Fruit fly (Drosophila melanogaster) whole organism, pupa: ENCODE results near the gene AdipoR.
A peak's percentile ranks its signal among the peaks of the same experiment; 100 is the strongest.

ENCODE experiments used
- CG10348 ChIP-seq: fragments of 200-800 bp; sonication (Bioruptor generic); IDR thresholded peaks from 2 replicates; pipeline ENCODE4 v1.3.6; 2022; ENCODE audit warnings: missing biosample characterization, missing genetic modification characterization
- CG12605 ChIP-seq: fragments of 200-800 bp; sonication (Bioruptor generic); IDR thresholded peaks from 2 replicates; pipeline ENCODE4 v1.3.6; 2022; ENCODE audit warnings: missing biosample characterization, missing genetic modification characterization
- CG13204 ChIP-seq: fragments of 200-800 bp; sonication (Bioruptor generic); optimal IDR thresholded peaks from 2 replicates; lab custom pipeline; 2018; ENCODE audit warnings: missing biosample characterization, mild to moderate bottlenecking, missing genetic modification characterization, moderate library complexity
- CG14655 ChIP-seq: fragments of 200-800 bp; sonication (Bioruptor generic); optimal IDR thresholded peaks from 3 replicates; lab custom pipeline; 2017; ENCODE audit warnings: mild to moderate bottlenecking, missing biosample characterization, missing genetic modification reagents, missing genetic modification characterization
- CG15710 ChIP-seq: fragments of 200-800 bp; sonication (Bioruptor generic); optimal IDR thresholded peaks from 2 replicates; lab custom pipeline; 2018; ENCODE audit warnings: missing biosample characterization, mild to moderate bottlenecking, missing genetic modification characterization, moderate library complexity
- CG17806 ChIP-seq: fragments of 200-800 bp; sonication (Bioruptor generic); optimal IDR thresholded peaks from 2 replicates; lab custom pipeline; 2018; ENCODE audit warnings: missing biosample characterization, mild to moderate bottlenecking, missing genetic modification characterization, moderate library complexity
- CG32121 ChIP-seq: fragments of 200-800 bp; sonication (Bioruptor generic); IDR thresholded peaks from 2 replicates; pipeline ENCODE4 v1.3.6; 2022; ENCODE audit warnings: missing biosample characterization, missing genetic modification characterization
- CG34367 ChIP-seq: fragments of 200-800 bp; sonication (Bioruptor generic); optimal IDR thresholded peaks from 2 replicates; lab custom pipeline; 2018; ENCODE audit warnings: missing biosample characterization, mild to moderate bottlenecking, missing genetic modification characterization
- CG4496 ChIP-seq: fragments of 200-800 bp; sonication (Bioruptor generic); IDR thresholded peaks from 3 replicates; pipeline ENCODE4 v1.3.6; 2022; ENCODE audit warnings: missing biosample characterization, missing genetic modification characterization
- CG8159 ChIP-seq: fragments of 200-800 bp; sonication (Bioruptor generic); optimal IDR thresholded peaks from 3 replicates; lab custom pipeline; 2018; ENCODE audit warnings: missing biosample characterization, mild to moderate bottlenecking, missing genetic modification characterization, moderate library complexity
- CG8301 ChIP-seq: fragments of 200-800 bp; sonication (Bioruptor generic); optimal IDR thresholded peaks from 2 replicates; lab custom pipeline; 2018; ENCODE audit warnings: missing biosample characterization, mild to moderate bottlenecking, missing genetic modification characterization
- CG9948 ChIP-seq: fragments of 200-800 bp; sonication (Bioruptor generic); optimal IDR thresholded peaks from 2 replicates; lab custom pipeline; 2018; ENCODE audit warnings: missing biosample characterization, mild to moderate bottlenecking, missing genetic modification characterization, moderate library complexity
- D1 ChIP-seq: fragments of 200-800 bp; sonication (Bioruptor generic); optimal IDR thresholded peaks from 2 replicates; lab custom pipeline; 2018; ENCODE audit warnings: missing biosample characterization, mild to moderate bottlenecking, missing genetic modification characterization, moderate library complexity
- EcR ChIP-seq: fragments of 200-800 bp; sonication (Bioruptor generic); optimal IDR thresholded peaks from 3 replicates; lab custom pipeline; 2019; ENCODE audit warnings: missing biosample characterization, missing genetic modification characterization, mild to moderate bottlenecking, moderate library complexity, missing genetic modification reagents
- Ets98B ChIP-seq: fragments of 200-800 bp; sonication (Bioruptor generic); IDR thresholded peaks from 2 replicates; pipeline ENCODE4 v1.3.6; 2022; ENCODE audit warnings: missing biosample characterization, missing genetic modification characterization
- Pif1A ChIP-seq: fragments of 200-800 bp; sonication (Bioruptor generic); optimal IDR thresholded peaks from 3 replicates; lab custom pipeline; 2016; ENCODE audit warnings: missing biosample characterization, missing genetic modification characterization
- Pif1B ChIP-seq: fragments of 200-800 bp; sonication (Bioruptor generic); optimal IDR thresholded peaks from 3 replicates; lab custom pipeline; 2016; ENCODE audit warnings: missing biosample characterization, missing genetic modification characterization
- Snoo ChIP-seq: fragments of 200-800 bp; sonication (Bioruptor generic); optimal IDR thresholded peaks from 3 replicates; lab custom pipeline; 2017; ENCODE audit warnings: missing biosample characterization, mild to moderate bottlenecking, missing genetic modification characterization, inconsistent platforms
- fd96Ca ChIP-seq: fragments of 200-800 bp; sonication (Bioruptor generic); IDR thresholded peaks from 3 replicates; pipeline ENCODE4 v1.3.6; 2022; ENCODE audit warnings: missing biosample characterization, missing genetic modification characterization
- gl ChIP-seq: fragments of 200-800 bp; sonication (Bioruptor generic); optimal IDR thresholded peaks from 2 replicates; lab custom pipeline; 2018; ENCODE audit warnings: missing biosample characterization, mild to moderate bottlenecking, missing genetic modification characterization
- rn ChIP-seq: fragments of 200-800 bp; sonication (Bioruptor generic); IDR thresholded peaks from 2 replicates; pipeline ENCODE4 v1.3.6; 2022; ENCODE audit warnings: missing biosample characterization, missing genetic modification characterization

The AdipoR gene

DNA sequence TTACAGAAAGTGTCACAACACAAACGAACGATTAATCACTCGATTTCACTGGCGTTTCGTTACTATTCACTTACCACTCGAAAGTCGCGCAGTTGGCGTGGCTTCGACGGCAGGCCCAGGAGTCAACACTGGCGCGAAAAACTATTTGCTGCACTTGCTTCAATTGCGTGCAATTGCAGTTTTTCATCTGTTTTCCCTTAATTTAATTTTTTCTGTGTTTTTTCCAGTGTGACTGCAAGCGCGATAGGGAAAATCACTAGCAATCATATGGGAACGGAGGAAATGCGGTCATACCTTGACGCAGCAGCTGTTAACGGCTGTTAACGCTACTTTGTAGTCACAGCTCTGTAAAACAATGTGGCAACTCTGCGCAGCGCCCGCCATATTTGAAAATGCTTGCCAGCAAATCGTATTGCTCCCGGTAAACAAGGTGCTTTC is at the start of gene AdipoR:
AdipoR (minus strand) TSS at position 262 of the 438 bp plus-strand sequence.
- TF ChIP-seq CG12605 (GFP tag; lab: Robert Waterston, UW): peak; percentile 18; the same call in 1 of the 2 replicates
- TF ChIP-seq CG8301: peak; percentile 0
- 0 out of 3 replicates have a peak, but pooled peaks have one; percentile 30 for TF ChIP-seq CG4496
- no peak for TF ChIP-seq gl (tag; lab: Kevin White, UChicago)
- TF ChIP-seq Snoo (tag; lab: Kevin White, UChicago): peak; percentile 31
- peak; percentile 68; the same call in 1 of the 2 replicates for TF ChIP-seq Ets98B (GFP tag; lab: Robert Waterston, UW)

DNA sequence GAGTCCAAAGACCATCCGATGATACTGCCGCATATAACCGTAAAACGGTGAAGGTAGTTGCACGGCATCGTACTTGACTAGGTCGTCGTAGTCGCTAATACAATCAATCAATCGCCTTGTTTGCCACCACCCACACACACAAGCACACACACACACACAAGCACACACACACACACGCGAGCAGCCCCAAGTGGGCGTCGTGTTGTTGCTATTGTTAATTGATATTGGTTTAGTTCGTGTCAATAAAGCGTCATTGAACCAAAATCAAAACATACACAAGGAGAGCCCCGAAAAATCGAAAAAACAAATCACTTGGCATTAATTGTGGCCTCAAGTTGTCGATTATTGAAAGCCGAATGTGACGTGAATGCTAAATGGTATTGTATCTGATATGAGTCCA is 48.8 kb upstream of the AdipoR start:
- no peak for TF ChIP-seq CG9948 (tag; lab: Kevin White, UChicago)
- TF ChIP-seq CG4496: no peak
- TF ChIP-seq EcR (GFP tag; lab: Kevin White, UChicago): no peak
- TF ChIP-seq CG13204 (GFP tag; lab: Kevin White, UChicago): no peak
- TF ChIP-seq CG15710 (tag; lab: Kevin White, UChicago): no peak
- no peak for TF ChIP-seq D1 (tag; lab: Kevin White, UChicago)

DNA sequence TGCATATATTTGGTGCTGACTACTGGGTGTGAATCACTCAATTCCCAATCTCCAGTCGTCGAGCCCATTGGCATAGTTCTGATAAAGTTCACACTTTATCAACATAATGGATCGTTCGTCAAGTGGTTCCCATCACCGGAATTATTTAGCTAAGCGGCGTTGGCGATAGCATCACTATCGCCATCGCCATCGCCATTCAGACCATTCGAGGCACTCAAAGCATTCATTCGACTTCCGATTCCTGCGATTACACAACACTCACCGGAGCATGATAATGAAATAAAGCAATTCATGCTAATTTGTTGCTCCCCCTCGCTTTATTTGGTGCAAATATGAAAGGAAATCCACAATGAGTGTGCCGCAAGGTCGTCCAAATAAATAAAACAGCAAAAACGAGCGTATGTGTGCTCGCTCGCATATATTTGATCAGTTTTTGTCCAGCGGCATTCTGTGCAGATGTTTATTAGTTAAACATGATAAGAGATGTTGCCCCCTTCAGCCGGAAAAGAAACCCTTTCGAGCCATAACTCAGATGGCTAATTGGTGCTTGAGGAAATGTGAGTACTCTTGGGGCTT is 47.7 kb upstream of the AdipoR start:
- TF ChIP-seq CG4496 (no peak), CG32121 (GFP tag; lab: Robert Waterston, UW) (no peak), CG8159 (no peak), rn (GFP tag; lab: Robert Waterston, UW) (no peak), CG9948 (tag; lab: Kevin White, UChicago) (no peak), Snoo (tag; lab: Kevin White, UChicago) (no peak), D1 (tag; lab: Kevin White, UChicago) (no peak), CG14655 (no peak), CG15710 (tag; lab: Kevin White, UChicago) (no peak)

DNA sequence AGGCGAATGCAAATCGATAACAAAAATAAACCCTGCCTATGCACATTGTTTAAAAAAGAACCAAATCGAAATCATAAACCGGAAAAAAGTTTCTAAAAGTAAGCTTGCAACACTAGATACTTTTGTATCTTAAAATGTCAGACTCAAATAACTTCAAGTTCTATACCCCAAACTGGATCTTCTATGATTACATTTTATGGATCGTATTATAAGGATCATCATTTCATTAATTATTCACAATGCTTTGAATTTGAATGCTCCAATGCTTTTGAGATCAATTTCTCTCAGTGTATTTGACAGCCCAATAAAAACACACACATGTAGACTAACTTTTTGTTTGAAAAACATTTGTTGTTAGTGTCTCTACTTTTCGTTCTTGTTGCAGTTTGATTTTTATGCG is 46.6 kb upstream of the AdipoR start:
- TF ChIP-seq CG8159: no peak
- no peak for TF ChIP-seq CG10348 (GFP tag; lab: Robert Waterston, UW)
- no peak for TF ChIP-seq fd96Ca (GFP tag; lab: Robert Waterston, UW)
- TF ChIP-seq CG34367 (tag; lab: Kevin White, UChicago): no peak
- TF ChIP-seq CG4496: no peak
- TF ChIP-seq CG8301: peak; percentile 74
- TF ChIP-seq CG13204 (GFP tag; lab: Kevin White, UChicago): no peak
- no peak; the same call in 1 of the 2 replicates for TF ChIP-seq CG32121 (GFP tag; lab: Robert Waterston, UW)
- TF ChIP-seq gl (tag; lab: Kevin White, UChicago): no peak
- no peak for TF ChIP-seq Snoo (tag; lab: Kevin White, UChicago)
- TF ChIP-seq Pif1B: no peak
- no peak for TF ChIP-seq CG15710 (tag; lab: Kevin White, UChicago)
- TF ChIP-seq CG12605 (GFP tag; lab: Robert Waterston, UW): no peak
- no peak for TF ChIP-seq D1 (tag; lab: Kevin White, UChicago)
- 0 out of 2 replicates have a peak, but pooled peaks have one; percentile 22 for TF ChIP-seq Ets98B (GFP tag; lab: Robert Waterston, UW)
- peak; percentile 13; the same call in 1 of the 2 replicates for TF ChIP-seq rn (GFP tag; lab: Robert Waterston, UW)
- TF ChIP-seq EcR (GFP tag; lab: Kevin White, UChicago): no peak
- peak; percentile 24 for TF ChIP-seq Pif1A
- TF ChIP-seq CG17806 (tag; lab: Kevin White, UChicago): no peak
- peak; percentile 1 for TF ChIP-seq CG9948 (tag; lab: Kevin White, UChicago)
- TF ChIP-seq CG14655: peak; percentile 75
- TF ChIP-seq, all 21 proteins: peak for 6

DNA sequence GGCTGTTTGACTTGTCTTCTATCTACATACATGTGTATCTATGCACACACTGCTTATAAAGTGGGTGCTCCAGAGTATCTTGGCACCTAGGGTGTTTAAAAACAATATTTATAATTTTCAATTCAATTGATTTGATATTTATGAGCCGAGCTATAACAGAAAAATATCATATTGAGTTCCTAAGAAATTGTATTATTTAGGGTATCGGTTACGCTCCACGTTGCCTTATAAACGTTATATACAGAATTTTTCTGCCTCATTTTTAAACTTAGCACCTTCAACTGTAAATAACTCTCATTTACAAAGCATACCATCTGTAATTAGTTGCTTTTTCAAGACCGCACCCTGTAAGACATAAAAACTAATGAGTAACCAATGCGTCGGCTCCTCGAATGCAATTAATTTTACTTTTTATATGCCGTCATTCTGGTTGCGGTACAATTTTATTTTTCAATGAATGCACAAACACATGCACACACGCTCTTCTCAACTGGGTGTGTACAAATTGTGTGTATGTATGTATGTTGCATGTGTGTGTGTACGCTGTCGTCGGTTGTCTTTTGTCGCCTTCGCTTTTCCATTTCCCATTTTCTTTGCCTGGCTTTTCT is 43.1 kb upstream of the AdipoR start:
- TF ChIP-seq fd96Ca (GFP tag; lab: Robert Waterston, UW) (peak; percentile 37; the same call in 1 of the 3 replicates), Pif1B (peak; percentile 36), CG10348 (GFP tag; lab: Robert Waterston, UW) (0 out of 2 replicates have a peak, but pooled peaks have one; percentile 39), CG34367 (tag; lab: Kevin White, UChicago) (peak; percentile 18), CG13204 (GFP tag; lab: Kevin White, UChicago) (no peak), CG15710 (tag; lab: Kevin White, UChicago) (peak; percentile 46), CG9948 (tag; lab: Kevin White, UChicago) (peak; percentile 43), rn (GFP tag; lab: Robert Waterston, UW) (no peak), CG14655 (peak; percentile 86), Pif1A (peak; percentile 71), D1 (tag; lab: Kevin White, UChicago) (no peak), CG8301 (peak; percentile 75), CG17806 (tag; lab: Kevin White, UChicago) (peak; percentile 48), gl (tag; lab: Kevin White, UChicago) (no peak), CG8159 (peak; percentile 47), Ets98B (GFP tag; lab: Robert Waterston, UW) (no peak; the same call in none of the 2 replicates), CG12605 (GFP tag; lab: Robert Waterston, UW) (no peak), CG32121 (GFP tag; lab: Robert Waterston, UW) (peak; percentile 19; the same call in 1 of the 2 replicates), CG4496 (peak; percentile 46), EcR (GFP tag; lab: Kevin White, UChicago) (no peak)

DNA sequence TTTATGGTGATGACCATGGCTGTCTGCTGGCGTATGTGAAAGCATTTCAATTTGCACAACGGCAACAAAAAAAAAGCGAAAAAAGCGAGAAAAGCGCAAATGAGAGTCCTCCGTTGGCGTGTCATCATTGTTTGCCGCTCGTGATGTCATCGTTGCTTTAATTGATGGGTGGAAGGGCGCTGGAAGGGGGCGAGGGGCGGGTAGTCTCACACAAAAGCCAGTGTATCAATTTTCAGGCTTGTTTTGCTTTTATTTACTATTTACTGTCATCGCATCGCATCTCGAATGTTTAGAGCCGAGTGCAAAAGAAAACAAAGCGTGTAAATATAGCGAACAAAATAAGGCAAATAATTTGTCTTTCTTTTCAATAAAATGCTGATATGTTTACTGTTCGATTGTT is 41.7 kb upstream of the AdipoR start:
- TF ChIP-seq Pif1B (no peak), CG34367 (tag; lab: Kevin White, UChicago) (peak; percentile 16), Pif1A (no peak), Snoo (tag; lab: Kevin White, UChicago) (no peak), gl (tag; lab: Kevin White, UChicago) (peak; percentile 75), CG12605 (GFP tag; lab: Robert Waterston, UW) (0 out of 2 replicates have a peak, but pooled peaks have one; percentile 43), D1 (tag; lab: Kevin White, UChicago) (no peak), CG15710 (tag; lab: Kevin White, UChicago) (peak; percentile 14), CG8159 (peak; percentile 56), EcR (GFP tag; lab: Kevin White, UChicago) (peak; percentile 30), Ets98B (GFP tag; lab: Robert Waterston, UW) (peak; percentile 29; the same call in 1 of the 2 replicates), CG4496 (peak; percentile 56; the same call in 1 of the 3 replicates), CG10348 (GFP tag; lab: Robert Waterston, UW) (no peak), CG8301 (peak; percentile 51), fd96Ca (GFP tag; lab: Robert Waterston, UW) (peak; percentile 50; the same call in 2 of the 3 replicates), CG9948 (tag; lab: Kevin White, UChicago) (peak; percentile 9), CG17806 (tag; lab: Kevin White, UChicago) (peak; percentile 23), CG13204 (GFP tag; lab: Kevin White, UChicago) (peak; percentile 34)
